Worm (Caenorhabditis elegans): ENCODE data around the gene K07F5.17.

Gene K07F5.17

ce11 chrIV:9842071-9842470, at the start of gene K07F5.17:
Gene K07F5.17, plus strand, starts transcription at chrIV:9842371.
- TF ChIP-seq W03F9.2 (tag; optimal IDR thresholded peaks at IDR 0.05) (no peak), him-1 (tag; optimal IDR thresholded peaks at IDR 0.05) (no peak), dao-5 (tag; optimal IDR thresholded peaks at IDR 0.05) (no peak)

ce11 chrIV:9795250-9795649, 46.9 kb upstream of the K07F5.17 start:
- TF ChIP-seq dao-5 (tag; optimal IDR thresholded peaks at IDR 0.05) (no peak), him-1 (tag; optimal IDR thresholded peaks at IDR 0.05) (no peak), W03F9.2 (tag; optimal IDR thresholded peaks at IDR 0.05) (no peak)

- TF ChIP-seq W03F9.2 (tag; optimal IDR thresholded peaks at IDR 0.05) (no peak), dao-5 (tag; optimal IDR thresholded peaks at IDR 0.05) (no peak), him-1 (tag; optimal IDR thresholded peaks at IDR 0.05) (no peak)
Measured at ce11 chrIV:9796494-9796893, 45.7 kb upstream of the K07F5.17 start, which contains the start of gene pis-1. Gene pis-1, minus strand, starts transcription at chrIV:9796594.

- TF ChIP-seq dao-5 (tag; optimal IDR thresholded peaks at IDR 0.05) (no peak), W03F9.2 (tag; optimal IDR thresholded peaks at IDR 0.05) (no peak), him-1 (tag; optimal IDR thresholded peaks at IDR 0.05) (no peak)
Measured at ce11 chrIV:9797304-9798003, 44.7 kb upstream of the K07F5.17 start, which contains the start of gene T13F2.2. Gene T13F2.2, minus strand, starts transcription at chrIV:9797354.

ce11 chrIV:9798307-9798706, 43.9 kb upstream of the K07F5.17 start:
- no peak for TF ChIP-seq W03F9.2 (tag; optimal IDR thresholded peaks at IDR 0.05)
- TF ChIP-seq him-1 (tag; optimal IDR thresholded peaks at IDR 0.05) = no peak
- TF ChIP-seq dao-5 (tag; optimal IDR thresholded peaks at IDR 0.05) = no peak

ce11 chrIV:9799129-9799528, 43.0 kb upstream of the K07F5.17 start, which contains the start of gene fat-4:
Gene fat-4, plus strand, starts transcription at chrIV:9799429.
- TF ChIP-seq W03F9.2 (tag; optimal IDR thresholded peaks at IDR 0.05) (no peak), him-1 (tag; optimal IDR thresholded peaks at IDR 0.05) (no peak), dao-5 (tag; optimal IDR thresholded peaks at IDR 0.05) (no peak)

- TF ChIP-seq him-1 (tag; optimal IDR thresholded peaks at IDR 0.05) = no peak
- no peak for TF ChIP-seq dao-5 (tag; optimal IDR thresholded peaks at IDR 0.05)
- TF ChIP-seq W03F9.2 (tag; optimal IDR thresholded peaks at IDR 0.05) = no peak
Measured at ce11 chrIV:9799664-9800063, 42.5 kb upstream of the K07F5.17 start.

- TF ChIP-seq W03F9.2 (tag; optimal IDR thresholded peaks at IDR 0.05) (peak; percentile 2), him-1 (tag; optimal IDR thresholded peaks at IDR 0.05) (no peak), dao-5 (tag; optimal IDR thresholded peaks at IDR 0.05) (no peak)
Measured at ce11 chrIV:9801418-9801817, 40.8 kb upstream of the K07F5.17 start.

ce11 chrIV:9802711-9803110, 39.5 kb upstream of the K07F5.17 start, which contains the start of gene fat-3:
Gene fat-3, plus strand, starts transcription at chrIV:9803023.
- TF ChIP-seq dao-5 (tag; optimal IDR thresholded peaks at IDR 0.05) (no peak), him-1 (tag; optimal IDR thresholded peaks at IDR 0.05) (no peak)

- no peak for TF ChIP-seq him-1 (tag; optimal IDR thresholded peaks at IDR 0.05)
- peak; percentile 25 for TF ChIP-seq W03F9.2 (tag; optimal IDR thresholded peaks at IDR 0.05)
Measured at ce11 chrIV:9803544-9803943, 38.6 kb upstream of the K07F5.17 start.

ce11 chrIV:9810633-9811032, 31.5 kb upstream of the K07F5.17 start, which contains the start of gene dct-15:
Gene dct-15, minus strand, starts transcription at chrIV:9810733.
- TF ChIP-seq him-1 (tag; optimal IDR thresholded peaks at IDR 0.05) = no peak
- no peak for TF ChIP-seq dao-5 (tag; optimal IDR thresholded peaks at IDR 0.05)
- TF ChIP-seq W03F9.2 (tag; optimal IDR thresholded peaks at IDR 0.05) = no peak

- TF ChIP-seq dao-5 (tag; optimal IDR thresholded peaks at IDR 0.05) = no peak
- no peak for TF ChIP-seq him-1 (tag; optimal IDR thresholded peaks at IDR 0.05)
- TF ChIP-seq W03F9.2 (tag; optimal IDR thresholded peaks at IDR 0.05) = no peak
Measured at ce11 chrIV:9811487-9811886, 30.7 kb upstream of the K07F5.17 start.

ce11 chrIV:9815432-9815831, 26.7 kb upstream of the K07F5.17 start, which contains the start of gene egl-20:
Gene egl-20, minus strand, starts transcription at chrIV:9815532.
- TF ChIP-seq him-1 (tag; optimal IDR thresholded peaks at IDR 0.05) (no peak), dao-5 (tag; optimal IDR thresholded peaks at IDR 0.05) (no peak), W03F9.2 (tag; optimal IDR thresholded peaks at IDR 0.05) (no peak)

- no peak for TF ChIP-seq him-1 (tag; optimal IDR thresholded peaks at IDR 0.05)
- no peak for TF ChIP-seq W03F9.2 (tag; optimal IDR thresholded peaks at IDR 0.05)
- no peak for TF ChIP-seq dao-5 (tag; optimal IDR thresholded peaks at IDR 0.05)
Measured at ce11 chrIV:9821621-9822020, 20.6 kb upstream of the K07F5.17 start, which contains the start of gene col-123. Gene col-123, plus strand, starts transcription at chrIV:9821921.

ce11 chrIV:9822585-9822984, 19.6 kb upstream of the K07F5.17 start:
- TF ChIP-seq him-1 (tag; optimal IDR thresholded peaks at IDR 0.05) = no peak
- TF ChIP-seq dao-5 (tag; optimal IDR thresholded peaks at IDR 0.05) = no peak
- no peak for TF ChIP-seq W03F9.2 (tag; optimal IDR thresholded peaks at IDR 0.05)
